Worm (Caenorhabditis elegans) whole organism, L3 larva: ENCODE data around the gene col-101.

Source experiments
- ZK546.5 ChIP-seq: sonication (generic microtip); optimal IDR thresholded peaks from 2 replicates; lab custom pipeline; 2017; ENCODE audit warnings: missing biosample characterization, missing genetic modification characterization
- daf-12 ChIP-seq: fragments of 150-350 bp; optimal IDR thresholded peaks from 2 replicates; lab custom pipeline; 2014; ENCODE audit warnings: missing biosample characterization, missing genetic modification reagents, missing genetic modification characterization
- elt-2 ChIP-seq: sonication (generic microtip); optimal IDR thresholded peaks from 2 replicates; lab custom pipeline; 2016; ENCODE audit warnings: missing genetic modification reagents, mild to moderate bottlenecking, missing genetic modification characterization, missing compliant biosample characterization
- eor-1 ChIP-seq, 2 experiments: fragments of 150-350 bp; optimal IDR thresholded peaks; 2 replicates each; lab custom pipeline; 2014 to 2018; ENCODE audit warnings: missing biosample characterization in 2 of 2, missing genetic modification characterization in 2 of 2
- fkh-10 ChIP-seq: sonication (generic microtip); optimal IDR thresholded peaks from 2 replicates; lab custom pipeline; 2017; ENCODE audit warnings: missing biosample characterization, missing genetic modification reagents, missing genetic modification characterization
- fkh-2 ChIP-seq: fragments of 150-350 bp; optimal IDR thresholded peaks from 2 replicates; lab custom pipeline; 2014; ENCODE audit warnings: missing biosample characterization, missing genetic modification reagents, missing genetic modification characterization
- hmg-11 ChIP-seq: sonication (generic microtip); optimal IDR thresholded peaks from 2 replicates; lab custom pipeline; 2016; ENCODE audit warnings: missing genetic modification characterization, missing compliant biosample characterization
- jun-1 ChIP-seq: fragments of 150-350 bp; optimal IDR thresholded peaks from 2 replicates; lab custom pipeline; 2014; ENCODE audit warnings: missing biosample characterization, missing genetic modification reagents, missing genetic modification characterization
- mdl-1 ChIP-seq: fragments of 150-350 bp; optimal IDR thresholded peaks from 2 replicates; lab custom pipeline; 2014; ENCODE audit warnings: missing biosample characterization, missing genetic modification characterization
- nhr-237 ChIP-seq: fragments of 150-350 bp; optimal IDR thresholded peaks from 2 replicates; lab custom pipeline; 2014; ENCODE audit warnings: missing biosample characterization, missing genetic modification characterization
- nhr-43 ChIP-seq: sonication (generic microtip); optimal IDR thresholded peaks from 2 replicates; lab custom pipeline; 2016; ENCODE audit warnings: mild to moderate bottlenecking, missing genetic modification characterization, missing compliant biosample characterization; ENCODE audit not compliant: poor library complexity, severe bottlenecking
- nhr-76 ChIP-seq: fragments of 150-350 bp; sonication (generic microtip); optimal IDR thresholded peaks from 5 replicates; lab custom pipeline; 2014; ENCODE audit warnings: missing biosample characterization, missing genetic modification characterization
- pha-4 ChIP-seq: fragments of 150-350 bp; optimal IDR thresholded peaks from 2 replicates; lab custom pipeline; 2014; ENCODE audit warnings: missing biosample characterization, missing genetic modification reagents, missing genetic modification characterization
- unc-62 ChIP-seq: fragments of 150-350 bp; sonication (generic microtip); optimal IDR thresholded peaks from 4 replicates; lab custom pipeline; 2014; ENCODE audit warnings: missing biosample characterization, missing genetic modification reagents, missing genetic modification characterization

The col-101 gene

DNA sequence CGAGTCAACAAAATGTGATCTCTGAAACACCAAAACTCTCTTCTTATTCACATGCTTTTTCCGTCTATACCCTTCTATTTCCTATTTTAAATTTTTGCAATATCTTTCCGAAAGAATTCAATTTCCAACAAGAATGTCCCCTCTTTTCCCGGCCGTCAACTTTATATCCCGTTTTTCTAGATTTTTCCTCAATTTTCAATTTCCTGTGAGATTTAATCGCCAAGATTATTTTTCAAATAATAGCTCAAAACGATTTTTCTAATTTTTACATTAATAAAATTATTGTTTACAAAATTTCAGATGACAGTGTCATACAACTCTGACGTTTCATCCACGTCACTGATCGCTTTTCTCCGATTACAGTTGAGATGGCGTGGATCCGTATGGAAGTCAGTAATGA is 43.5 kb downstream of the col-101 start, which contains the start of gene best-19:
Gene best-19 (plus strand): TSS at position 301 of the 400 bp plus-strand sequence.
- TF ChIP-seq jun-1 (tag; lab: Kevin White, UChicago) (no peak), fkh-10 (GFP tag; lab: Kevin White, UChicago) (peak; percentile 41)

DNA sequence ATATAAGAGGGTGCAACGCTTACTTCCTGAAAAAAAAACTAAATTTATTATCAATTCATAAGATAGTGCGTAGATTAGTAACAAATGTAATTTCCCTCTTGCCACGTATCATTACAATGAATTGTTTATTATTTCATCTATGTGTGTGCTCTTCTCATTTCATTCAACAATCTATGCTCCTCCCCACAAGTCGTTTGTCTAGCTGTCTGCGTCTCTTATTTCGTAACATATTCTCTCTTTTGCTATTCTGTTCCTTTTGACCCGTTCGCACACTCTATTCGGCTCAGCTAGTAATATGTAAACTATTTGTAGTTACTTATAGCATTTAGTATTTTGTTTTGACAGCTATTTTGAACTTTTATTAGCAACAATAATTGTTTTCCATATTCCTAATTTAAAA is 44.8 kb downstream of the col-101 start:
- TF ChIP-seq fkh-2 (no peak), pha-4 (peak; percentile 35)

ce11 chrIV:278284-278683 is 48.5 kb downstream of the col-101 start:
- TF ChIP-seq ZK546.5 (no peak), fkh-2 (no peak), daf-12 (no peak), hmg-11 (tag; lab: Kevin White, UChicago) (no peak), nhr-237 (tag; lab: Kevin White, UChicago) (no peak), nhr-76 (no peak), unc-62 (no peak), nhr-43 (tag; lab: Kevin White, UChicago) (no peak), mdl-1 (tag; lab: Kevin White, UChicago) (no peak), elt-2 (tag; lab: Kevin White, UChicago) (no peak), eor-1 (tag; optimal IDR thresholded peaks at IDR 0.05; lab: Kevin White, UChicago) (no peak)
